Worm (Caenorhabditis elegans): Measurements from ENCODE around the gene str-250.

DNA sequence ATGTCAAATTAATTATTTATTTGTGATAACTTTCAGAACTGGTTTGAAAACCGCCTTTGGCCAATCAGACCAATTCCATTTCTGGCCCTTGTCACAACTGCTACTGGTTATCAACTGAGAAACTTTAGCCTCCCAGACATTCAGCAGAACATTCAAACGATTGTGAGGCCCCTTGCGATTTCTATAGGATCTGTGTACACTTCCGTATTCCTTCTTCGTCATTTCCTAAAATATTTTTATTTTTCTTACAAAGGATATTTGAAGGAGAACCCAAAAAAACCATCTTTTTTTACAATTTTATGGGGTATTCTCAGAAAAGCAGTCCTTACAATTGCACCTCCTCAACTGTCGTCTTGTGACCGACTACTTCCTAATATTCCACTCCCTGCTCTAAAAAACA is 45.1 kb upstream of the str-250 start:
- TF ChIP-seq egl-27 (tag; optimal IDR thresholded peaks at IDR 0.05) (no peak), nhr-237 (tag; optimal IDR thresholded peaks at IDR 0.05) (no peak), rbr-2 (tag; optimal IDR thresholded peaks at IDR 0.05) (no peak), nhr-111 (GFP tag; optimal IDR thresholded peaks at IDR 0.05) (no peak), lin-15B (tag; optimal IDR thresholded peaks at IDR 0.05) (no peak), mdl-1 (tag; optimal IDR thresholded peaks at IDR 0.05) (no peak), lin-39 (tag; optimal IDR thresholded peaks at IDR 0.05) (no peak), ceh-82 (tag; optimal IDR thresholded peaks at IDR 0.05) (no peak)
